Worm (Caenorhabditis elegans) whole organism, L4 larva: Measurements from ENCODE around the gene cal-2.

Source experiments
- F10B5.3 ChIP-seq: sonication (generic microtip); optimal IDR thresholded peaks from 2 replicates; lab custom pipeline; 2016; ENCODE audit warnings: mild to moderate bottlenecking, missing genetic modification characterization, missing compliant biosample characterization
- T26A8.4 ChIP-seq: fragments of 200-800 bp; sonication (Bioruptor generic); IDR thresholded peaks from 2 replicates; pipeline ENCODE4 v1.3.6; 2022; ENCODE audit warnings: missing genetic modification characterization, missing compliant biosample characterization
- Y5F2A.4 ChIP-seq: fragments of 200-800 bp; sonication (Bioruptor generic); optimal IDR thresholded peaks from 2 replicates; lab custom pipeline; 2018; ENCODE audit warnings: mild to moderate bottlenecking, missing genetic modification characterization, missing compliant biosample characterization
- aha-1 ChIP-seq: fragments of 150-350 bp; peaks from one replicate; lab custom pipeline; 2014; ENCODE audit warnings: missing biosample characterization, missing genetic modification characterization
- aly-2 ChIP-seq: sonication (generic microtip); optimal IDR thresholded peaks from 2 replicates; lab custom pipeline; 2018; ENCODE audit warnings: missing biosample characterization, missing genetic modification characterization
- attf-4 ChIP-seq: sonication (generic microtip); optimal IDR thresholded peaks from 3 replicates; lab custom pipeline; 2017; ENCODE audit warnings: missing biosample characterization, missing genetic modification characterization
- ceh-44 ChIP-seq: fragments of 200-800 bp; sonication (Bioruptor generic); IDR thresholded peaks from 2 replicates; pipeline ENCODE4 v1.3.6; 2022; ENCODE audit warnings: missing genetic modification reagents, missing genetic modification characterization, missing compliant biosample characterization
- ceh-62 ChIP-seq: sonication (generic microtip); optimal IDR thresholded peaks from 2 replicates; lab custom pipeline; 2017; ENCODE audit warnings: missing biosample characterization, missing genetic modification characterization
- ceh-82 ChIP-seq: sonication (generic microtip); optimal IDR thresholded peaks from 2 replicates; lab custom pipeline; 2017; ENCODE audit warnings: missing biosample characterization, missing genetic modification characterization
- daf-16 ChIP-seq, 3 experiments: sonication (generic microtip); optimal IDR thresholded peaks; 2 replicates each; lab custom pipeline; 2016 to 2017; ENCODE audit warnings: missing genetic modification characterization in 3 of 3, missing genetic modification reagents in 3 of 3, mild to moderate bottlenecking in 2 of 3, missing compliant biosample characterization in 2 of 3, missing biosample characterization in 1 of 3, moderate library complexity in 1 of 3
- dmd-6 ChIP-seq: fragments of 200-800 bp; sonication (Bioruptor generic); IDR thresholded peaks from 2 replicates; pipeline ENCODE4 v1.3.6; 2022; ENCODE audit warnings: missing genetic modification reagents, missing genetic modification characterization, missing compliant biosample characterization
- duxl-1 ChIP-seq: sonication (generic microtip); optimal IDR thresholded peaks from 2 replicates; lab custom pipeline; 2016; ENCODE audit warnings: mild to moderate bottlenecking, missing genetic modification characterization, moderate library complexity, missing compliant biosample characterization; ENCODE audit not compliant: poor library complexity
- dve-1 ChIP-seq: sonication (generic microtip); optimal IDR thresholded peaks from 2 replicates; lab custom pipeline; 2017; ENCODE audit warnings: antibody characterized with exemption, mild to moderate bottlenecking, missing genetic modification characterization, missing compliant biosample characterization; ENCODE audit not compliant: insufficient read depth
- egl-43 ChIP-seq: fragments of 200-800 bp; sonication (Bioruptor generic); IDR thresholded peaks from 2 replicates; pipeline ENCODE4 v1.3.6; 2022; ENCODE audit warnings: missing genetic modification reagents, missing genetic modification characterization, missing compliant biosample characterization
- fkh-10 ChIP-seq: fragments of 150-350 bp; optimal IDR thresholded peaks from 2 replicates; lab custom pipeline; 2014; ENCODE audit warnings: missing biosample characterization, missing genetic modification reagents, missing genetic modification characterization
- fos-1 ChIP-seq: fragments of 150-350 bp; optimal IDR thresholded peaks from 2 replicates; lab custom pipeline; 2014; ENCODE audit warnings: missing biosample characterization, missing genetic modification characterization
- hmg-1.1 ChIP-seq: fragments of 200-800 bp; sonication (Bioruptor generic); IDR thresholded peaks from 2 replicates; pipeline ENCODE4 v1.3.6; 2022; ENCODE audit warnings: missing genetic modification reagents, missing genetic modification characterization, missing compliant biosample characterization
- lin-1 ChIP-seq: fragments of 200-800 bp; sonication (Bioruptor generic); IDR thresholded peaks from 2 replicates; pipeline ENCODE4 v1.3.6; 2022; ENCODE audit warnings: missing genetic modification reagents, missing genetic modification characterization, missing compliant biosample characterization
- madf-5 ChIP-seq, 2 experiments: fragments of 200-800 bp; sonication (Bioruptor generic); IDR thresholded peaks; 2 replicates each; pipeline ENCODE4 v1.3.6; 2022; ENCODE audit warnings: missing compliant biosample characterization in 2 of 2, missing genetic modification characterization in 2 of 2
- mes-2 ChIP-seq: sonication (generic microtip); optimal IDR thresholded peaks from 2 replicates; lab custom pipeline; 2016; ENCODE audit warnings: missing genotype, mild to moderate bottlenecking, missing genetic modification characterization, missing compliant biosample characterization; ENCODE audit not compliant: poor library complexity, severe bottlenecking
- mxl-3 ChIP-seq: fragments of 200-800 bp; sonication (Bioruptor generic); optimal IDR thresholded peaks from 2 replicates; lab custom pipeline; 2018; ENCODE audit warnings: mild to moderate bottlenecking, missing genetic modification characterization, missing compliant biosample characterization
- nhr-10 ChIP-seq: fragments of 150-350 bp; optimal IDR thresholded peaks from 2 replicates; lab custom pipeline; 2014; ENCODE audit warnings: missing biosample characterization, missing genetic modification characterization
- nhr-102 ChIP-seq: sonication (generic microtip); optimal IDR thresholded peaks from 2 replicates; lab custom pipeline; 2016; ENCODE audit warnings: mild to moderate bottlenecking, missing genetic modification characterization, moderate library complexity, missing compliant biosample characterization
- nhr-25 ChIP-seq: sonication (generic microtip); optimal IDR thresholded peaks from 2 replicates; lab custom pipeline; 2017; ENCODE audit warnings: missing genetic modification characterization, mild to moderate bottlenecking, missing compliant biosample characterization, antibody characterized with exemption, moderate library complexity, borderline replicate concordance; ENCODE audit not compliant: insufficient read depth
- nhr-6 ChIP-seq: fragments of 150-350 bp; optimal IDR thresholded peaks from 2 replicates; lab custom pipeline; 2014; ENCODE audit warnings: missing biosample characterization, missing genetic modification characterization
- pqm-1 ChIP-seq: sonication (generic microtip); optimal IDR thresholded peaks from 2 replicates; lab custom pipeline; 2017; ENCODE audit warnings: missing biosample characterization, missing genetic modification characterization
- sdz-12 ChIP-seq: fragments of 200-800 bp; sonication (Bioruptor generic); optimal IDR thresholded peaks from 2 replicates; lab custom pipeline; 2018; ENCODE audit warnings: mild to moderate bottlenecking, missing genetic modification characterization, missing compliant biosample characterization
- set-16 ChIP-seq: fragments of 200-800 bp; sonication (Bioruptor generic); IDR thresholded peaks from 2 replicates; pipeline ENCODE4 v1.3.6; 2022; ENCODE audit warnings: missing genetic modification reagents, missing genetic modification characterization, missing compliant biosample characterization
- tag-97 ChIP-seq: fragments of 200-800 bp; sonication (Bioruptor generic); IDR thresholded peaks from 2 replicates; pipeline ENCODE4 v1.3.6; 2022; ENCODE audit warnings: missing genetic modification characterization, missing compliant biosample characterization
- tra-1 ChIP-seq: fragments of 200-800 bp; sonication (Bioruptor generic); IDR thresholded peaks from 2 replicates; pipeline ENCODE4 v1.3.6; 2022; ENCODE audit warnings: missing genetic modification reagents, missing genetic modification characterization, missing compliant biosample characterization
- unc-62 ChIP-seq, 3 experiments: fragments of 150-350 bp in 1 of 3; sonication (generic microtip); optimal IDR thresholded peaks in 2 of 3; peaks in 1 of 3; 1 replicate in 1 of 3; 2 replicates in 2 of 3; lab custom pipeline; 2014 to 2017; ENCODE audit warnings: missing biosample characterization in 3 of 3, missing genetic modification characterization in 3 of 3, missing genetic modification reagents in 3 of 3, missing genotype in 1 of 3
- zag-1 ChIP-seq: fragments of 150-350 bp; optimal IDR thresholded peaks from 2 replicates; lab custom pipeline; 2014; ENCODE audit warnings: missing biosample characterization, missing genetic modification characterization
- ztf-11 ChIP-seq: fragments of 150-350 bp; optimal IDR thresholded peaks from 2 replicates; lab custom pipeline; 2014; ENCODE audit warnings: missing biosample characterization, missing genetic modification characterization

cal-2 gene

ce11 chrII:8940362-8940940 is 20.1 kb upstream of the cal-2 start, which contains the start of the genes set-17 and T21B10.4 (continued):
- no peak for TF ChIP-seq ztf-11
- TF ChIP-seq nhr-6, result peak; percentile 18
- no peak for TF ChIP-seq T26A8.4 (GFP tag; lab: Robert Waterston, UW)
- TF ChIP-seq, all 104 proteins: peak for 5

ce11 chrII:8945167-8945566 is 15.3 kb upstream of the cal-2 start:
- TF ChIP-seq fkh-10 (GFP tag; lab: Kevin White, UChicago) (peak; percentile 18), tra-1 (GFP tag; lab: Robert Waterston, UW) (no peak)

ce11 chrII:8947391-8947790 is 13.1 kb upstream of the cal-2 start, which contains the start of gene cutl-15:
TSS of gene cutl-15 (minus strand) at chrII:8947688.
- peak; percentile 98 for TF ChIP-seq aha-1 (tag; lab: Kevin White, UChicago)
- no peak for TF ChIP-seq zag-1 (tag; lab: Kevin White, UChicago)
- TF ChIP-seq Y5F2A.4 (GFP tag; lab: Kevin White, UChicago), result no peak
- TF ChIP-seq lin-1 (GFP tag; lab: Robert Waterston, UW), result no peak
- TF ChIP-seq ceh-62 (tag; lab: Kevin White, UChicago), result no peak
- peak in 1 of 2 experiments; percentile 25 for TF ChIP-seq unc-62 (GFP tag; optimal IDR thresholded peaks at IDR 0.05 in 1 of 2; lab: Kevin White, UChicago)
- TF ChIP-seq unc-62 (tag; optimal IDR thresholded peaks at IDR 0.05; lab: Kevin White, UChicago), result no peak

- TF ChIP-seq mxl-3 (GFP tag; lab: Kevin White, UChicago) (no peak), egl-43 (GFP tag; lab: Robert Waterston, UW) (no peak)
These were observed 11.9 kb upstream of the cal-2 start for ce11 chrII:8948640-8949039.

- TF ChIP-seq set-16 (GFP tag; lab: Robert Waterston, UW), result no peak
- peak in 1 of 2 experiments; percentile 97 for TF ChIP-seq unc-62 (GFP tag; optimal IDR thresholded peaks at IDR 0.05 in 1 of 2; lab: Kevin White, UChicago)
- no peak for TF ChIP-seq unc-62 (tag; optimal IDR thresholded peaks at IDR 0.05; lab: Kevin White, UChicago)
- TF ChIP-seq nhr-25, result no peak
- no peak for TF ChIP-seq nhr-6
- no peak for TF ChIP-seq duxl-1 (tag; lab: Kevin White, UChicago)
These were observed 9.2 kb upstream of the cal-2 start for ce11 chrII:8951270-8951669.

ce11 chrII:8953703-8954102 is 6.8 kb upstream of the cal-2 start:
- TF ChIP-seq dmd-6 (GFP tag; lab: Robert Waterston, UW) (no peak), ceh-62 (tag; lab: Kevin White, UChicago) (no peak), pqm-1 (tag; lab: Kevin White, UChicago) (no peak), nhr-6 (no peak), ceh-44 (GFP tag; lab: Robert Waterston, UW) (no peak), tag-97 (GFP tag; lab: Robert Waterston, UW) (no peak), attf-4 (tag; lab: Kevin White, UChicago) (no peak), nhr-10 (tag; lab: Kevin White, UChicago) (no peak), F10B5.3 (no peak), sdz-12 (GFP tag; lab: Kevin White, UChicago) (no peak), fos-1 (no peak), egl-43 (GFP tag; lab: Robert Waterston, UW) (no peak), ceh-82 (no peak), daf-16 (GFP tag; optimal IDR thresholded peaks at IDR 0.05; lab: Kevin White, UChicago) (no peak), daf-16 (tag; optimal IDR thresholded peaks at IDR 0.05; lab: Kevin White, UChicago) (no peak), mes-2 (no peak), hmg-1.1 (GFP tag; lab: Robert Waterston, UW) (no peak), dve-1 (no peak), nhr-102 (no peak), aly-2 (no peak), madf-5 (GFP tag; IDR thresholded peaks at IDR 0.05; lab: Robert Waterston, UW) (no peak)
